Worm (Caenorhabditis elegans): ENCODE results near the gene cki-1.

- TF ChIP-seq aly-1 (tag; optimal IDR thresholded peaks at IDR 0.05) (no peak), ceh-13 (GFP tag; optimal IDR thresholded peaks at IDR 0.05) (no peak), tra-4 (tag; optimal IDR thresholded peaks at IDR 0.05) (no peak), ama-1 (optimal IDR thresholded peaks at IDR 0.05) (no peak), tbx-37 (GFP tag; conservative IDR thresholded peaks at IDR 0.05) (no peak), ceh-36 (tag; optimal IDR thresholded peaks at IDR 0.05) (no peak), sea-1 (GFP tag; conservative IDR thresholded peaks at IDR 0.05) (no peak)
Measured at ce11 chrII:7839703-7840102, 28.7 kb downstream of the cki-1 start.

Data from whole organism, early embryonic.